Worm (Caenorhabditis elegans) whole organism, L3 larva: ENCODE measurements around the gene T02G5.15.

ENCODE experiments used
- ZK546.5 ChIP-seq: sonication (generic microtip); optimal IDR thresholded peaks from 2 replicates; lab custom pipeline; 2017; ENCODE audit warnings: missing biosample characterization, missing genetic modification characterization
- aly-2 ChIP-seq: fragments of 150-350 bp; optimal IDR thresholded peaks from 2 replicates; lab custom pipeline; 2014; ENCODE audit warnings: missing biosample characterization, missing genetic modification characterization
- ama-1 ChIP-seq: fragments of 150-350 bp; optimal IDR thresholded peaks from 2 replicates; lab custom pipeline; 2018
- ceh-28 ChIP-seq: fragments of 150-350 bp; optimal IDR thresholded peaks from 2 replicates; lab custom pipeline; 2014; ENCODE audit warnings: missing biosample characterization, missing genetic modification reagents, missing genetic modification characterization
- daf-12 ChIP-seq: fragments of 150-350 bp; optimal IDR thresholded peaks from 2 replicates; lab custom pipeline; 2014; ENCODE audit warnings: missing biosample characterization, missing genetic modification reagents, missing genetic modification characterization
- elt-2 ChIP-seq: sonication (generic microtip); optimal IDR thresholded peaks from 2 replicates; lab custom pipeline; 2016; ENCODE audit warnings: missing genetic modification reagents, mild to moderate bottlenecking, missing genetic modification characterization, missing compliant biosample characterization
- elt-3 ChIP-seq, 3 experiments: fragments of 150-350 bp in 1 of 3; sonication (generic microtip) in 2 of 3; optimal IDR thresholded peaks; 2 replicates in 2 of 3; 4 replicates in 1 of 3; lab custom pipeline; 2014 to 2017; ENCODE audit warnings: missing biosample characterization in 3 of 3, missing genetic modification characterization in 3 of 3
- eor-1 ChIP-seq, 2 experiments: fragments of 150-350 bp; optimal IDR thresholded peaks; 2 replicates each; lab custom pipeline; 2014 to 2018; ENCODE audit warnings: missing biosample characterization in 2 of 2, missing genetic modification characterization in 2 of 2
- fkh-10 ChIP-seq: sonication (generic microtip); optimal IDR thresholded peaks from 2 replicates; lab custom pipeline; 2017; ENCODE audit warnings: missing biosample characterization, missing genetic modification reagents, missing genetic modification characterization
- hmg-11 ChIP-seq: sonication (generic microtip); optimal IDR thresholded peaks from 2 replicates; lab custom pipeline; 2016; ENCODE audit warnings: missing genetic modification characterization, missing compliant biosample characterization
- jun-1 ChIP-seq: fragments of 150-350 bp; optimal IDR thresholded peaks from 2 replicates; lab custom pipeline; 2014; ENCODE audit warnings: missing biosample characterization, missing genetic modification reagents, missing genetic modification characterization
- lin-15B ChIP-seq: fragments of 150-350 bp; optimal IDR thresholded peaks from 2 replicates; lab custom pipeline; 2014; ENCODE audit warnings: missing biosample characterization, missing genetic modification characterization
- mml-1 ChIP-seq: fragments of 150-350 bp; sonication (generic microtip); optimal IDR thresholded peaks from 3 replicates; lab custom pipeline; 2014; ENCODE audit warnings: missing biosample characterization, missing genetic modification characterization
- nfya-1 ChIP-seq: sonication (generic microtip); optimal IDR thresholded peaks from 2 replicates; lab custom pipeline; 2017; ENCODE audit warnings: missing genetic modification characterization, mild to moderate bottlenecking, missing compliant biosample characterization, antibody characterized with exemption, moderate library complexity; ENCODE audit not compliant: insufficient read depth
- nhr-237 ChIP-seq: fragments of 150-350 bp; optimal IDR thresholded peaks from 2 replicates; lab custom pipeline; 2014; ENCODE audit warnings: missing biosample characterization, missing genetic modification characterization
- nhr-25 ChIP-seq: sonication (generic microtip); optimal IDR thresholded peaks from 2 replicates; lab custom pipeline; 2017; ENCODE audit warnings: missing biosample characterization, missing genetic modification characterization
- nhr-28 ChIP-seq: fragments of 150-350 bp; optimal IDR thresholded peaks from 2 replicates; lab custom pipeline; 2014; ENCODE audit warnings: missing biosample characterization, missing genetic modification characterization
- nhr-43 ChIP-seq: sonication (generic microtip); optimal IDR thresholded peaks from 2 replicates; lab custom pipeline; 2016; ENCODE audit warnings: mild to moderate bottlenecking, missing genetic modification characterization, missing compliant biosample characterization; ENCODE audit not compliant: poor library complexity, severe bottlenecking
- nhr-76 ChIP-seq: fragments of 150-350 bp; sonication (generic microtip); optimal IDR thresholded peaks from 5 replicates; lab custom pipeline; 2014; ENCODE audit warnings: missing biosample characterization, missing genetic modification characterization
- pha-4 ChIP-seq: fragments of 150-350 bp; optimal IDR thresholded peaks from 2 replicates; lab custom pipeline; 2014; ENCODE audit warnings: missing biosample characterization, missing genetic modification reagents, missing genetic modification characterization
- pqm-1 ChIP-seq: fragments of 150-350 bp; optimal IDR thresholded peaks from 2 replicates; lab custom pipeline; 2017; ENCODE audit warnings: missing biosample characterization, missing genetic modification characterization, inconsistent platforms
- snpc-4 ChIP-seq: fragments of 150-350 bp; optimal IDR thresholded peaks from 2 replicates; lab custom pipeline; 2014; ENCODE audit warnings: missing biosample characterization, missing genetic modification characterization
- tbx-2 ChIP-seq: sonication (generic microtip); optimal IDR thresholded peaks from 2 replicates; lab custom pipeline; 2016; ENCODE audit warnings: mild to moderate bottlenecking, missing genetic modification characterization, missing compliant biosample characterization
- unc-62 ChIP-seq: fragments of 150-350 bp; sonication (generic microtip); optimal IDR thresholded peaks from 4 replicates; lab custom pipeline; 2014; ENCODE audit warnings: missing biosample characterization, missing genetic modification reagents, missing genetic modification characterization
- zag-1 ChIP-seq: fragments of 150-350 bp; optimal IDR thresholded peaks from 2 replicates; lab custom pipeline; 2014; ENCODE audit warnings: missing biosample characterization, missing genetic modification characterization
- ztf-4 ChIP-seq: fragments of 150-350 bp; optimal IDR thresholded peaks from 2 replicates; lab custom pipeline; 2014; ENCODE audit warnings: missing biosample characterization, missing genetic modification characterization

Gene T02G5.15

DNA sequence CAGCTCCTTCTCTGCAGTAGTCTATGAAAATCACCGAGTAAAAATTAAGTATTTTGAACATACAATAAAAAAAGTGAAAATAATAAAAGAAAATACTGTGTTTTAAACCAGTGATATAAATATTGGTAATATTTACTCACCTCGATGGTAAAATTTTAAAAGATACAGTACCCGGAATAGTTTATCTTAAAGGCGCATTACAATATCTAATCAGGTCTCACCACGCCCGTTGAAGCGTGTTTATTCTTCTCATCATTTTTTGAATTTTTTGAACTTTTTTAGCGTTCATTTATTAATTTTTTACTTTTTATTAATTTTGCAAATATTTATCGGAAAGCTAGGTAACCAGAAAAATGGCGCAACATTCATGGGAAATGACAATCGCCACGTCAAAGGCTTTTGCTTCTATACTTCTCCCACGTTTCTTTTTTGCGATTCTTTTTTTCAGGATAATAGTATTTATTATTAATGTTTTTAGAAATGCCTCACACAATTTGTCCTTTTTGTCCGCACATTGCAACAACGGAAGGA lies 37.7 kb downstream of the T02G5.15 start, which contains the start of gene F10E7.2:
TSS of gene F10E7.2 (plus strand) at position 481 of the 531 bp plus-strand sequence.
- TF ChIP-seq ceh-28 (no peak), ztf-4 (tag; lab: Kevin White, UChicago) (no peak), jun-1 (no peak), aly-2 (tag; lab: Kevin White, UChicago) (no peak), ZK546.5 (tag; lab: Kevin White, UChicago) (no peak), eor-1 (tag; optimal IDR thresholded peaks at IDR 0.05; lab: Kevin White, UChicago) (no peak), snpc-4 (tag; lab: Kevin White, UChicago) (no peak), elt-3 (tag; optimal IDR thresholded peaks at IDR 0.05; lab: Kevin White, UChicago) (no peak), elt-2 (tag; lab: Kevin White, UChicago) (no peak)

DNA sequence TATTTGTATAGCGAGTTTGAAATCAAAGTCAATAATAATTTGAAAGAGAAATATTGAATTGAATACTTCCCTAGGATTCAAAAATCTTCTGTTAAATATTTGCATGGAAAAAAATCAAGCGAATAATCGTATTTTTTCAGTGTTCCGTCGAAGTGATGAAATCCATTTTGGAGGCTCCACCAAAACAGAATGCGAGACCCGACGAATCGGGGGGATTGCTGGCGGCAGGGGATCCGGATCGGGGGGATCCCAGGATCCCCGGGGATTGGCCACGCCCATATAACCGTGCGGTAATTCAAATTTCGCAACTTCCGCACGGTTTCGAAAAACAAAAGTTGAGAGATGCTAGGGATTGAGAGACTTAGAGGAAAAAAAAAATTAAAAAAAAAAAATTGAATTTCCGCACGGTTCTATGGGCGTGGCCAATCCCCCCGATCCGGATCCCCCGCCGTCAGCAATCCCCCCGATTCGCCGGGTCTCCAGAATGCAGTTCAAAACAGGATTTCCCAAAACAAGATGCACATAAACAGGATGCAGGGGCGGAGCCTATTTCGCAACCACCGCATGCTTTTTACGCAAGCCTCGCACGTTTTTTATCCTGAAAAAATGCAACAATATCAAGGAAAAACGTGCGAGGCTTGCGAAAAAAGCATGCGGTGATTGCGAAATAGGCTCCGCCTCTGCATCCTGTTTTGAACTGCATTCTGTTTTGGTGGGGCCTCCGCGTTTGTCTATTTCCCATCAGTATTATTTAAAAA lies 38.7 kb downstream of the T02G5.15 start, which contains the start of gene F10E7.11:
TSS of gene F10E7.11 (minus strand) at position 232 of the 758 bp plus-strand sequence.
- peak; percentile 2 for TF ChIP-seq lin-15B
- no peak for TF ChIP-seq elt-2 (tag; lab: Kevin White, UChicago)
- peak; percentile 11 for TF ChIP-seq nfya-1

DNA sequence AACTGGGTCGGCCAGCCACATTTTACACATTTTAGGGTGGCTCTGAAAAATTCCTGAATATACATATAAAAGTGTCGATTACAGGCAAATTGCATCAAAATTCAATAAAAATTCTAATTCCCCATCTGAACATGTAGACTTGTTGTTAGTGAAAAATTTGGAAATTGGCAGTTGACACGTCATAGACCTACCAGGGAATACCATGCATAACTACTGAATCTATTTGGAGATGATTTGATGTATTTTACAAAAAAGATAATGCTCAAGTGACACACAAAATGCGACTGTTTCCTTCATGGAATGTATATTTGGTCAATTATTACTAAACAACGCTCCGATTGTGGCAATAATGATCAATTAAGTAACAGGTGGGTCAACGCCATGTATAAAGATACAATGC lies 42.3 kb downstream of the T02G5.15 start, which contains the start of gene F10E7.1:
TSS of gene F10E7.1 (plus strand) at position 301 of the 400 bp plus-strand sequence.
- TF ChIP-seq nhr-237 (tag; lab: Kevin White, UChicago) (no peak), nhr-43 (no peak), daf-12 (tag; lab: Kevin White, UChicago) (no peak)

- no peak for TF ChIP-seq mml-1 (tag; lab: Kevin White, UChicago)
- peak; percentile 83 for TF ChIP-seq nfya-1
- peak; percentile 36 for TF ChIP-seq lin-15B
- peak; percentile 14 for TF ChIP-seq nhr-25 (tag; lab: Kevin White, UChicago)
Measured at ce11 chrII:7131871-7132693, 48.0 kb downstream of the T02G5.15 start, which contains the start of the genes T07F8.4 and gld-3. TSS of gene T07F8.4 (minus strand) at chrII:7132032. TSS of gene gld-3 (plus strand) at chrII:7132643.

ce11 chrII:7139064-7139463 lies 54.9 kb downstream of the T02G5.15 start:
- TF ChIP-seq lin-15B (no peak), elt-3 (tag; optimal IDR thresholded peaks at IDR 0.05; lab: Kevin White, UChicago) (no peak), ceh-28 (no peak), hmg-11 (tag; lab: Kevin White, UChicago) (no peak), elt-2 (tag; lab: Kevin White, UChicago) (peak; percentile 82), fkh-10 (no peak), tbx-2 (tag; lab: Kevin White, UChicago) (no peak), pha-4 (tag; lab: Kevin White, UChicago) (peak; percentile 76), pqm-1 (tag; lab: Kevin White, UChicago) (peak; percentile 86), ztf-4 (tag; lab: Kevin White, UChicago) (no peak), nhr-28 (tag; lab: Kevin White, UChicago) (no peak), nhr-25 (tag; lab: Kevin White, UChicago) (no peak), eor-1 (tag; optimal IDR thresholded peaks at IDR 0.05; lab: Kevin White, UChicago) (no peak), unc-62 (no peak), zag-1 (tag; lab: Kevin White, UChicago) (no peak), nhr-76 (tag; lab: Kevin White, UChicago) (no peak), daf-12 (tag; lab: Kevin White, UChicago) (no peak), nhr-237 (tag; lab: Kevin White, UChicago) (no peak), ama-1 (lab: Kevin White, UChicago) (no peak)
